Worm (Caenorhabditis elegans): ENCODE data around the gene abts-4.

abts-4 gene

ce11 chrX:6807137-6807861, 45.8 kb upstream of the abts-4 start:
- TF ChIP-seq unc-55 (GFP tag; optimal IDR thresholded peaks at IDR 0.05) (peak; percentile 13), alr-1 (tag; optimal IDR thresholded peaks at IDR 0.05) (no peak), nhr-129 (tag; optimal IDR thresholded peaks at IDR 0.05) (peak; percentile 66), sma-3 (GFP tag; optimal IDR thresholded peaks at IDR 0.05) (peak; percentile 10), sma-9 (GFP tag; optimal IDR thresholded peaks at IDR 0.05) (peak; percentile 42), sma-9 (tag; optimal IDR thresholded peaks at IDR 0.05) (no peak)

ce11 chrX:6806463-6806862, 44.9 kb upstream of the abts-4 start, which contains the start of gene atg-2:
Gene atg-2, plus strand, starts transcription at chrX:6806763.
- no peak for TF ChIP-seq ama-1 (optimal IDR thresholded peaks at IDR 0.05)
- no peak for TF ChIP-seq unc-39 (tag; optimal IDR thresholded peaks at IDR 0.05)
- TF ChIP-seq nhr-77 (tag; optimal IDR thresholded peaks at IDR 0.05), result no peak
- TF ChIP-seq aly-2 (tag; optimal IDR thresholded peaks at IDR 0.05), result no peak
- no peak for TF ChIP-seq lsy-2 (tag; optimal IDR thresholded peaks at IDR 0.05)
- TF ChIP-seq zag-1 (tag; optimal IDR thresholded peaks at IDR 0.05), result no peak
- no peak for TF ChIP-seq lin-11 (tag; optimal IDR thresholded peaks at IDR 0.05)
- no peak for TF ChIP-seq elt-1 (tag; optimal IDR thresholded peaks at IDR 0.05)
- TF ChIP-seq nhr-12 (tag; optimal IDR thresholded peaks at IDR 0.05), result no peak
- TF ChIP-seq elt-3 (tag; optimal IDR thresholded peaks at IDR 0.05), result no peak
- no peak for TF ChIP-seq unc-55 (GFP tag; optimal IDR thresholded peaks at IDR 0.05)
- no peak for TF ChIP-seq sma-9 (GFP tag; optimal IDR thresholded peaks at IDR 0.05)
- no peak for TF ChIP-seq sma-9 (tag; optimal IDR thresholded peaks at IDR 0.05)
- no peak for TF ChIP-seq mdl-1 (tag; optimal IDR thresholded peaks at IDR 0.05)
- TF ChIP-seq snpc-4 (tag; optimal IDR thresholded peaks at IDR 0.05), result no peak
- TF ChIP-seq sma-3 (GFP tag; optimal IDR thresholded peaks at IDR 0.05), result no peak
- no peak for TF ChIP-seq nhr-10 (tag; optimal IDR thresholded peaks at IDR 0.05)
- no peak for TF ChIP-seq ceh-16 (tag; optimal IDR thresholded peaks at IDR 0.05)

DNA sequence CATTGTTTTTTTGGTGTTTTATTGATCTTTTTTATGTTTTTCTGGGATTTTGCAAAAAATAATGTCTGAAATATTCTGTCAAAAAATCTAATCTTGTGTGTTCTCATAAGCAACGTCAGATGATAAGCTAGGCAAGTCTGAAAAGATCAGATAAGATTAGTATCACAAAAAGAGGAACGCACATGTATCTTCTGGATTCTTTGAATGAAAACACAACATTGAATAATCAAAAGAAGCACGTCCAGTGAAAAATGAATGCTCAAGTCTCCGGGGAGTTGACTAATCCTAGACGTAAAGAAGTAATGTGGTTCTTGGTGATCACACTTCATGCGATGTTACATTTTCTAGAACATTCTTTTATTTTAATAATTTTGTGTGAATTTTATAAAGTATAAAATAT, 43.9 kb upstream of the abts-4 start:
- no peak for TF ChIP-seq elt-3 (tag; optimal IDR thresholded peaks at IDR 0.05)
- TF ChIP-seq ztf-11 (tag; optimal IDR thresholded peaks at IDR 0.05), result no peak
- TF ChIP-seq nhr-237 (tag; optimal IDR thresholded peaks at IDR 0.05), result no peak
- TF ChIP-seq nhr-10 (tag; optimal IDR thresholded peaks at IDR 0.05), result no peak
- TF ChIP-seq R02D3.7 (tag; optimal IDR thresholded peaks at IDR 0.05), result no peak
- no peak for TF ChIP-seq F13H6.1 (tag; optimal IDR thresholded peaks at IDR 0.05)
- no peak for TF ChIP-seq lin-39 (tag; optimal IDR thresholded peaks at IDR 0.05)
- TF ChIP-seq lin-11 (tag; optimal IDR thresholded peaks at IDR 0.05), result no peak
- no peak for TF ChIP-seq ama-1 (optimal IDR thresholded peaks at IDR 0.05)
- no peak for TF ChIP-seq sem-4 (tag; optimal IDR thresholded peaks at IDR 0.05)
- TF ChIP-seq zag-1 (tag; optimal IDR thresholded peaks at IDR 0.05), result no peak
- no peak for TF ChIP-seq egl-27 (tag; optimal IDR thresholded peaks at IDR 0.05)
- peak; percentile 22 for TF ChIP-seq mab-5 (tag; optimal IDR thresholded peaks at IDR 0.05)
- no peak for TF ChIP-seq unc-39 (tag; optimal IDR thresholded peaks at IDR 0.05)
- peak in 1 of 2 experiments; percentile 8 for TF ChIP-seq lsy-2 (tag; optimal IDR thresholded peaks at IDR 0.05)
- no peak for TF ChIP-seq nhr-23 (tag; optimal IDR thresholded peaks at IDR 0.05)
- TF ChIP-seq C34F6.9 (tag; optimal IDR thresholded peaks at IDR 0.05), result peak; percentile 8
- no peak for TF ChIP-seq nhr-129 (tag; optimal IDR thresholded peaks at IDR 0.05)
- TF ChIP-seq Y55F3AM.14 (GFP tag; optimal IDR thresholded peaks at IDR 0.05), result no peak
- no peak for TF ChIP-seq mdl-1 (tag; optimal IDR thresholded peaks at IDR 0.05)
- no peak for TF ChIP-seq alr-1 (tag; optimal IDR thresholded peaks at IDR 0.05)
- no peak for TF ChIP-seq ZK546.5 (tag; optimal IDR thresholded peaks at IDR 0.05)
- TF ChIP-seq blmp-1 (tag; optimal IDR thresholded peaks at IDR 0.05; ENCODE audit: insufficient read depth), result no peak
- no peak for TF ChIP-seq lin-13 (GFP tag; optimal IDR thresholded peaks at IDR 0.05)
- no peak for TF ChIP-seq ztf-4 (tag; optimal IDR thresholded peaks at IDR 0.05)
- no peak for TF ChIP-seq skn-1 (tag; optimal IDR thresholded peaks at IDR 0.05)
- TF ChIP-seq sma-3 (GFP tag; optimal IDR thresholded peaks at IDR 0.05), result no peak
- TF ChIP-seq nhr-11 (tag; optimal IDR thresholded peaks at IDR 0.05), result no peak
- no peak for TF ChIP-seq nhr-25 (tag; optimal IDR thresholded peaks at IDR 0.05)
- TF ChIP-seq nhr-12 (tag; optimal IDR thresholded peaks at IDR 0.05), result no peak
- TF ChIP-seq aly-2 (tag; optimal IDR thresholded peaks at IDR 0.05), result no peak
- no peak for TF ChIP-seq ceh-16 (tag; optimal IDR thresholded peaks at IDR 0.05)
- TF ChIP-seq fos-1 (tag; optimal IDR thresholded peaks at IDR 0.05), result no peak
- TF ChIP-seq unc-55 (GFP tag; optimal IDR thresholded peaks at IDR 0.05), result peak; percentile 36
- TF ChIP-seq snpc-4 (tag; optimal IDR thresholded peaks at IDR 0.05), result no peak

All from whole organism, L2 larva.